Worm (Caenorhabditis elegans): Measurements from ENCODE around the gene ptr-5.

- TF ChIP-seq lin-39 (tag; optimal IDR thresholded peaks at IDR 0.05) (peak; percentile 81), unc-62 (GFP tag; optimal IDR thresholded peaks at IDR 0.05) (peak; percentile 16), elt-1 (tag; optimal IDR thresholded peaks at IDR 0.05) (no peak), aly-2 (tag; optimal IDR thresholded peaks at IDR 0.05) (no peak), daf-12 (tag; optimal IDR thresholded peaks at IDR 0.05) (no peak), ZK546.5 (tag; optimal IDR thresholded peaks at IDR 0.05) (no peak), nhr-237 (tag; optimal IDR thresholded peaks at IDR 0.05) (no peak)
Observed at ce11 chrX:17314948-17315347, 3.4 kb upstream of the ptr-5 start.

Measured in whole organism, L3 larva.